Worm (Caenorhabditis elegans) whole organism, young adult: ENCODE results near the gene bus-18.

ENCODE experiments used
- B0336.3 ChIP-seq: fragments of 200-800 bp; sonication (Bioruptor generic); IDR thresholded peaks from 2 replicates; pipeline ENCODE4 v1.3.6; 2022; ENCODE audit warnings: missing genetic modification characterization, missing compliant biosample characterization
- C17E4.6 ChIP-seq: fragments of 200-800 bp; sonication (Bioruptor generic); IDR thresholded peaks from 2 replicates; pipeline ENCODE4 v1.3.6; 2022; ENCODE audit warnings: missing genetic modification reagents, missing genetic modification characterization, missing compliant biosample characterization
- F23B12.7 ChIP-seq: sonication (generic microtip); optimal IDR thresholded peaks from 2 replicates; lab custom pipeline; 2017; ENCODE audit warnings: missing genetic modification characterization, mild to moderate bottlenecking, missing compliant biosample characterization, antibody characterized with exemption, moderate library complexity; ENCODE audit not compliant: insufficient read depth
- F49E8.2 ChIP-seq: sonication (generic microtip); optimal IDR thresholded peaks from 3 replicates; lab custom pipeline; 2017; ENCODE audit warnings: missing genetic modification characterization, mild to moderate bottlenecking, missing compliant biosample characterization, antibody characterized with exemption, moderate library complexity; ENCODE audit not compliant: insufficient read depth
- F52B5.7 ChIP-seq: sonication (generic microtip); optimal IDR thresholded peaks from 2 replicates; lab custom pipeline; 2016; ENCODE audit warnings: mild to moderate bottlenecking, missing genetic modification characterization, missing compliant biosample characterization
- F55B11.4 ChIP-seq: sonication (generic microtip); optimal IDR thresholded peaks from 2 replicates; lab custom pipeline; 2016; ENCODE audit warnings: missing compliant biosample characterization, missing genetic modification characterization, borderline replicate concordance; ENCODE audit not compliant: insufficient read depth
- F57C9.4 ChIP-seq: sonication (generic microtip); optimal IDR thresholded peaks from 2 replicates; lab custom pipeline; 2017; ENCODE audit warnings: mild to moderate bottlenecking, missing genetic modification characterization, missing compliant biosample characterization
- Y53F4B.3 ChIP-seq: fragments of 200-800 bp; sonication (Bioruptor generic); IDR thresholded peaks from 2 replicates; pipeline ENCODE4 v1.3.6; 2022; ENCODE audit warnings: missing genetic modification reagents, missing genetic modification characterization, missing compliant biosample characterization
- ama-1 ChIP-seq, 3 experiments: fragments of 150-350 bp in 1 of 3; sonication (generic microtip) in 2 of 3; optimal IDR thresholded peaks; 2 replicates each; lab custom pipeline; 2014 to 2018; ENCODE audit warnings: missing biosample characterization in 2 of 3, missing genetic modification characterization in 2 of 3, missing genetic modification reagents in 2 of 3
- athp-1 ChIP-seq: sonication (generic microtip); optimal IDR thresholded peaks from 2 replicates; lab custom pipeline; 2017; ENCODE audit warnings: mild to moderate bottlenecking, missing genetic modification characterization, missing compliant biosample characterization
- attf-5 ChIP-seq: fragments of 200-800 bp; sonication (Bioruptor generic); optimal IDR thresholded peaks from 2 replicates; lab custom pipeline; 2018; ENCODE audit warnings: mild to moderate bottlenecking, missing genetic modification characterization, missing compliant biosample characterization
- bed-1 ChIP-seq: fragments of 200-800 bp; sonication (Bioruptor generic); IDR thresholded peaks from 2 replicates; pipeline ENCODE4 v1.3.6; 2022; ENCODE audit warnings: missing genetic modification reagents, missing genetic modification characterization, missing compliant biosample characterization
- ceh-100 ChIP-seq: fragments of 200-800 bp; sonication (Bioruptor generic); IDR thresholded peaks from 2 replicates; pipeline ENCODE4 v1.3.6; 2022; ENCODE audit warnings: missing genetic modification reagents, missing genetic modification characterization, missing compliant biosample characterization
- ceh-91 ChIP-seq: fragments of 200-800 bp; sonication (Bioruptor generic); IDR thresholded peaks from 2 replicates; pipeline ENCODE4 v1.3.6; 2022; ENCODE audit warnings: missing genetic modification reagents, missing genetic modification characterization, missing compliant biosample characterization
- dox-1 ChIP-seq: fragments of 200-800 bp; sonication (Bioruptor generic); IDR thresholded peaks from 2 replicates; pipeline ENCODE4 v1.3.6; 2022; ENCODE audit warnings: missing genetic modification reagents, missing genetic modification characterization, missing compliant biosample characterization
- dpff-1 ChIP-seq: sonication (generic microtip); optimal IDR thresholded peaks from 2 replicates; lab custom pipeline; 2017; ENCODE audit warnings: mild to moderate bottlenecking, missing genetic modification characterization, missing compliant biosample characterization
- dpl-1 ChIP-seq: fragments of 150-350 bp; optimal IDR thresholded peaks from 2 replicates; lab custom pipeline; 2014; ENCODE audit warnings: missing biosample characterization, missing genetic modification reagents, missing genetic modification characterization
- efl-1 ChIP-seq: fragments of 150-350 bp; optimal IDR thresholded peaks from 2 replicates; lab custom pipeline; 2014; ENCODE audit warnings: missing biosample characterization, missing genetic modification reagents, missing genetic modification characterization
- ets-4 ChIP-seq: fragments of 200-800 bp; sonication (Bioruptor generic); optimal IDR thresholded peaks from 2 replicates; lab custom pipeline; 2018; ENCODE audit warnings: mild to moderate bottlenecking, missing genetic modification characterization, missing compliant biosample characterization
- hrde-1 ChIP-seq: sonication (generic microtip); optimal IDR thresholded peaks from 2 replicates; lab custom pipeline; 2016; ENCODE audit warnings: missing genetic modification characterization, mild to moderate bottlenecking, missing compliant biosample characterization, moderate library complexity, missing genotype, missing genetic modification reagents, borderline replicate concordance
- hsf-1 ChIP-seq: fragments of 200-800 bp; sonication (Bioruptor generic); IDR thresholded peaks from 2 replicates; pipeline ENCODE4 v1.3.6; 2022; ENCODE audit warnings: missing genetic modification reagents, missing genetic modification characterization, missing compliant biosample characterization
- lag-1 ChIP-seq: fragments of 200-800 bp; sonication (Bioruptor generic); IDR thresholded peaks from 2 replicates; pipeline ENCODE4 v1.3.6; 2022; ENCODE audit warnings: missing genetic modification reagents, missing genetic modification characterization, missing compliant biosample characterization
- let-607 ChIP-seq, 2 experiments: fragments of 200-800 bp in 1 of 2; sonication (Bioruptor generic) in 1 of 2; sonication (generic microtip) in 1 of 2; optimal IDR thresholded peaks; 2 replicates each; lab custom pipeline; 2016 to 2018; ENCODE audit warnings: mild to moderate bottlenecking in 2 of 2, missing compliant biosample characterization in 2 of 2, missing genetic modification characterization in 2 of 2, moderate library complexity in 2 of 2, missing genotype in 1 of 2
- lin-26 ChIP-seq: fragments of 200-800 bp; sonication (Bioruptor generic); IDR thresholded peaks from 2 replicates; pipeline ENCODE4 v1.3.6; 2022; ENCODE audit warnings: missing genetic modification reagents, missing genetic modification characterization, missing compliant biosample characterization
- madf-3 ChIP-seq: fragments of 200-800 bp; sonication (Bioruptor generic); IDR thresholded peaks from 2 replicates; pipeline ENCODE4 v1.3.6; 2022; ENCODE audit warnings: missing genetic modification reagents, missing genetic modification characterization, missing compliant biosample characterization
- mcd-1 ChIP-seq: fragments of 200-800 bp; sonication (Bioruptor generic); IDR thresholded peaks from 2 replicates; pipeline ENCODE4 v1.3.6; 2022; ENCODE audit warnings: missing genetic modification reagents, missing genetic modification characterization, missing compliant biosample characterization
- mes-4 ChIP-seq: sonication (generic microtip); optimal IDR thresholded peaks from 2 replicates; lab custom pipeline; 2016; ENCODE audit warnings: missing genotype, missing genetic modification characterization, missing compliant biosample characterization
- mxl-1 ChIP-seq: sonication (generic microtip); optimal IDR thresholded peaks from 2 replicates; lab custom pipeline; 2016; ENCODE audit warnings: missing genetic modification characterization, missing compliant biosample characterization
- nfya-2 ChIP-seq: fragments of 200-800 bp; sonication (Bioruptor generic); IDR thresholded peaks from 2 replicates; pipeline ENCODE4 v1.3.6; 2022; ENCODE audit warnings: missing genetic modification reagents, missing genetic modification characterization, missing compliant biosample characterization
- nhr-179 ChIP-seq: sonication (generic microtip); optimal IDR thresholded peaks from 2 replicates; lab custom pipeline; 2016; ENCODE audit warnings: mild to moderate bottlenecking, missing genetic modification characterization, missing compliant biosample characterization
- nhr-27 ChIP-seq: fragments of 200-800 bp; sonication (Bioruptor generic); optimal IDR thresholded peaks from 2 replicates; lab custom pipeline; 2018; ENCODE audit warnings: mild to moderate bottlenecking, missing genetic modification characterization, moderate library complexity, missing compliant biosample characterization
- nhr-80 ChIP-seq: sonication (generic microtip); optimal IDR thresholded peaks from 2 replicates; lab custom pipeline; 2016; ENCODE audit warnings: missing genetic modification characterization, missing compliant biosample characterization
- nhr-90 ChIP-seq: sonication (generic microtip); optimal IDR thresholded peaks from 2 replicates; lab custom pipeline; 2016; ENCODE audit warnings: missing genotype, mild to moderate bottlenecking, missing genetic modification characterization, missing compliant biosample characterization
- pha-4 ChIP-seq: fragments of 150-350 bp; sonication (generic microtip); optimal IDR thresholded peaks from 2 replicates; lab custom pipeline; 2014; ENCODE audit warnings: missing biosample characterization, missing genetic modification reagents, missing genetic modification characterization
- rpc-1 ChIP-seq, 2 experiments: fragments of 150-350 bp in 1 of 2; sonication (generic microtip) in 1 of 2; optimal IDR thresholded peaks; 2 replicates each; lab custom pipeline; 2014 to 2018; ENCODE audit warnings: missing biosample characterization in 1 of 2, missing genetic modification characterization in 1 of 2, missing genetic modification reagents in 1 of 2, missing genotype in 1 of 2
- sdz-38 ChIP-seq: sonication (generic microtip); optimal IDR thresholded peaks from 2 replicates; lab custom pipeline; 2016; ENCODE audit warnings: missing genotype, missing genetic modification characterization, missing compliant biosample characterization
- somi-1 ChIP-seq: fragments of 200-800 bp; sonication (Bioruptor generic); optimal IDR thresholded peaks from 2 replicates; lab custom pipeline; 2018; ENCODE audit warnings: mild to moderate bottlenecking, missing genetic modification characterization, missing compliant biosample characterization
- sptf-2 ChIP-seq: fragments of 200-800 bp; sonication (Bioruptor generic); optimal IDR thresholded peaks from 2 replicates; lab custom pipeline; 2018; ENCODE audit warnings: mild to moderate bottlenecking, missing genetic modification characterization, missing compliant biosample characterization
- tbx-9 ChIP-seq: sonication (generic microtip); optimal IDR thresholded peaks from 2 replicates; lab custom pipeline; 2016; ENCODE audit warnings: borderline replicate concordance, missing genetic modification characterization, inconsistent platforms, missing compliant biosample characterization
- tlf-1 ChIP-seq: fragments of 200-800 bp; sonication (Bioruptor generic); optimal IDR thresholded peaks from 2 replicates; lab custom pipeline; 2018; ENCODE audit warnings: mild to moderate bottlenecking, missing genetic modification characterization, missing compliant biosample characterization
- unc-130 ChIP-seq: sonication (generic microtip); optimal IDR thresholded peaks from 2 replicates; lab custom pipeline; 2016; ENCODE audit warnings: missing genetic modification reagents, missing genetic modification characterization, missing compliant biosample characterization
- ztf-26 ChIP-seq: sonication (generic microtip); optimal IDR thresholded peaks from 2 replicates; lab custom pipeline; 2017; ENCODE audit warnings: missing genetic modification characterization, missing compliant biosample characterization

bus-18 gene

DNA sequence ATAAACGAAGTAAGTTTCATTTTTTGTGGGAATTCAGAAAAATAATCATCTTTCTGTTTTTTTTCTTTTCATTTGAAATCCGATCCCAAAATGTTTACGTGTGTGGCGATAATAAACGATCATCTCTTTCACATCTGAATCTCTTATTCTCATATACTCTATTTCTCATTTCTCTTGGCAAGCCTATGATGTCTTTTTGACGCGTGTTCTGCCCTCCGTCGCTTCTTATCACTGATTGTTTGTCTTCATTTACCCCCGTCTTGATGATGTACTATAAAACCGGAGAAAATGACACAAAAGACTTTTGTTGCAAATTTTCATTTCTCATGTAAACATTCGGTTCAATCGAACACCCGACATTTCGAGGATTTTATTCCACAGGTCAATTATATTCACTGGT, 4.3 kb downstream of the bus-18 start (continued):
- TF ChIP-seq mxl-1 (tag; lab: Kevin White, UChicago) = no peak
- TF ChIP-seq let-607 (tag; optimal IDR thresholded peaks at IDR 0.05; lab: Kevin White, UChicago) = peak in 1 of 2 experiments; percentile 24

DNA sequence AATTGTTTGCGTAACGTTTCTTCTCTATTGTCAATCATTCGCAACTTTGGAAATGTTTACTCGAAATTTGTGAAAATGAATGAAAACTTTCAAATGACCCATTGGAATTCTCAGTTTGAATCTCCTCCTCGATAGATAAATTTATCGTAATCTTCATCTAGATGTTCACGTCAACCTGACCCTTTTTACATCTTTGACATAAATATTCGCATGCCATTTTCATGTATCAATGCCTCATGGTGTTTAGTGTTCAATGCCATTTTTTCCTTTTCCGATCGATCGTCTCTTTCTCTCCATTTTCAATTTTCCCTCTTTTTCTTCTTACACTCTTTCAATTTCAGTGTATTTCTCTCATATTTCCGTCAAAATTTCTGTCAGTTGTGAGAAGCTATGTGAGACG, 5.8 kb downstream of the bus-18 start:
- TF ChIP-seq rpc-1 (optimal IDR thresholded peaks at IDR 0.05; lab: Kevin White, UChicago) (no peak), rpc-1 (tag; optimal IDR thresholded peaks at IDR 0.05; lab: Kevin White, UChicago) (no peak)

DNA sequence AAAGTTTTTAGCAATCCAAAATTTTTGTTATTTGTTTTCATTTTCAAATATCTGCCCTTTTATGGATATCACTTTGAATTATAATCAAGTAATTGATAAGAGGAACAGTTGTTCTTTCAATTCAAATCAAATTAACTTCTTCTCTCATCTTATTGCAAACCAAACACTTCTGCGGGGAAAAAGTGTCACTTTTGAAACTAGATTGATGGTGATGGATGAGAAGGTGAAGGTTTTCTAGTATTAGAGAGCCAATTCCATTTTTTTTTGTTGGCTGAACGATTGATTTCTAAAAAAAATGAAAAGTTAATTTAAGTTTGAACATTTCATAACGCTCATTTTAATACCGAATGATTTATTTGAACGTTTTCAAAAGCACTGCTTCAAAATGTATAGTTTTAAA, 6.3 kb downstream of the bus-18 start:
- no peak for TF ChIP-seq ama-1 (optimal IDR thresholded peaks at IDR 0.05; lab: Kevin White, UChicago)
- no peak for TF ChIP-seq ama-1 (GFP tag; optimal IDR thresholded peaks at IDR 0.05; lab: Kevin White, UChicago)
- no peak for TF ChIP-seq athp-1
- TF ChIP-seq C17E4.6 (GFP tag; lab: Robert Waterston, UW) = no peak
- TF ChIP-seq sptf-2 = no peak

DNA sequence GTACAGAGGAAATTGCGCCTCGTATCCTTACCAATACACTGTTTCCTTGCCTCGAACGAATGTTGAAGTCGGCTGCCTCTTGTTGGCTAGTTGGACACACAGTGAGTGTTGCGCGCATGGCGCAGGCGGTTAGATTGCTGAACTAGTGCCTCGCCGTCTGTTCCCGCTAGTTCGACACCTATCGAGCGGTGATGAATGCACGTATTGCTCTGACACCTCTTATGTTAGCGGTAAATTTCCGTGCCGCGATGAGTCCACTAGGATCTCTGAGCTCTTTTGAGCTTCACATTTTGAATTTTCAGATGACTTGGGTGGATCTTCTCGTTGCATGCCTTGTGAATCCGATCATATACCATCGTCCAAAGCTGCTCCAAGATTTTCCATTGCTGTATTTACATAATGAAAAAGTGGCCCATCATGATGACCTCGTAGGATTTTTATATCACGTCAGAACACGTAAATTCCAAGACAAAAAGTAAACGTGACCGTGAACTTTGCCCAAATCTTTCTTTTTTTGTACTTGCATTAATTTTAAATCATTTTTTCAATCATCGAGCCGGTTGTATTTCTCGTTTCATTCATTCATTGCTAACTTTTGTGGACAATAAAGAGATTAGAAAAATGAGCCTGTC, 9.4 kb downstream of the bus-18 start, which contains the start of gene F55A11.11:
F55A11.11 (plus strand) TSS at position 341 of the 632 bp plus-strand sequence.
- TF ChIP-seq mcd-1 (GFP tag; lab: Robert Waterston, UW) = no peak; the same call in 1 of the 2 replicates
- TF ChIP-seq somi-1 (GFP tag; lab: Kevin White, UChicago) = peak; percentile 88
- TF ChIP-seq bed-1 (GFP tag; lab: Robert Waterston, UW) = 0 out of 2 replicates have a peak, but pooled peaks have one; percentile 42
- TF ChIP-seq sdz-38 (tag; lab: Kevin White, UChicago) = no peak
- peak; percentile 68 for TF ChIP-seq hsf-1 (GFP tag; lab: Robert Waterston, UW)
- TF ChIP-seq nhr-90 (tag; lab: Kevin White, UChicago) = peak; percentile 96
- peak; percentile 42 for TF ChIP-seq nhr-80 (tag; lab: Kevin White, UChicago)
- peak; percentile 73 for TF ChIP-seq F23B12.7 (tag; lab: Kevin White, UChicago)
- no peak for TF ChIP-seq ceh-91 (GFP tag; lab: Robert Waterston, UW)
- TF ChIP-seq dpl-1 (GFP tag; lab: Kevin White, UChicago) = no peak
- TF ChIP-seq unc-130 (GFP tag; lab: Kevin White, UChicago) = peak; percentile 77
- peak; percentile 93; the same call in 1 of the 2 replicates for TF ChIP-seq dox-1 (GFP tag; lab: Robert Waterston, UW)
- TF ChIP-seq Y53F4B.3 (GFP tag; lab: Robert Waterston, UW) = peak; percentile 89
- peak; percentile 31 for TF ChIP-seq nhr-27 (tag; lab: Kevin White, UChicago)
- peak; percentile 84 for TF ChIP-seq B0336.3
- TF ChIP-seq efl-1 (GFP tag; lab: Kevin White, UChicago) = peak; percentile 6
- no peak for TF ChIP-seq pha-4 (tag; lab: Kevin White, UChicago)
- no peak for TF ChIP-seq dpff-1
- TF ChIP-seq ztf-26 = peak; percentile 92
- TF ChIP-seq nhr-179 (tag; lab: Kevin White, UChicago) = peak; percentile 48
- TF ChIP-seq F49E8.2 = peak; percentile 84
- peak; percentile 82 for TF ChIP-seq ets-4 (GFP tag; lab: Kevin White, UChicago)
- TF ChIP-seq tlf-1 (GFP tag; lab: Kevin White, UChicago) = peak; percentile 49
- peak; percentile 97 for TF ChIP-seq lin-26 (GFP tag; lab: Robert Waterston, UW)
- no peak for TF ChIP-seq lag-1 (GFP tag; lab: Robert Waterston, UW)
- TF ChIP-seq ama-1 (optimal IDR thresholded peaks at IDR 0.05; lab: Kevin White, UChicago) = no peak
- TF ChIP-seq ama-1 (GFP tag; optimal IDR thresholded peaks at IDR 0.05; lab: Kevin White, UChicago) = peak; percentile 55 to 91
- peak; percentile 52 for TF ChIP-seq tbx-9 (tag; lab: Kevin White, UChicago)
- TF ChIP-seq F57C9.4 (tag; lab: Kevin White, UChicago) = peak; percentile 44
- TF ChIP-seq nfya-2 (GFP tag; lab: Robert Waterston, UW) = 0 out of 2 replicates have a peak, but pooled peaks have one; percentile 34
- TF ChIP-seq hrde-1 (tag; lab: Kevin White, UChicago) = peak; percentile 92
- TF ChIP-seq F52B5.7 (tag; lab: Kevin White, UChicago) = peak; percentile 98
- TF ChIP-seq madf-3 = peak; percentile 86
- peak; percentile 84 for TF ChIP-seq mes-4 (tag; lab: Kevin White, UChicago)
- TF ChIP-seq F55B11.4 = no peak
- TF ChIP-seq attf-5 (GFP tag; lab: Kevin White, UChicago) = peak; percentile 90
- TF ChIP-seq ceh-100 (GFP tag; lab: Robert Waterston, UW) = peak; percentile 76
